ENCODE assay signal across 2 worm cellular contexts in genomic region chrX:10053742-10054409, ce11.
TF ChIP-seq lines count a peak whose summit lies in the region.

Gene cbs-1 (plus strand): TSS chrX:10054275.

TF ChIP-seq in whole organism, L2 larva, 48 proteins besides CTCF, POLR2A, EP300 and RAD21 (continued from another document):
- TF ChIP-seq nhr-25 (tag; optimal IDR thresholded peaks at IDR 0.05; lab: Kevin White, UChicago), result peak; percentile 54
- no peak for TF ChIP-seq nhr-12 (tag; optimal IDR thresholded peaks at IDR 0.05; lab: Kevin White, UChicago)
- TF ChIP-seq ztf-1 (GFP tag; conservative IDR thresholded peaks at IDR 0.05; lab: Robert Waterston, UW), result no peak
- TF ChIP-seq lsy-2 (tag; optimal IDR thresholded peaks at IDR 0.05; lab: Kevin White, UChicago), result no peak

TF ChIP-seq in whole organism, L4 larva, 104 proteins besides CTCF, POLR2A, EP300 and RAD21 (continued from another document):
- TF ChIP-seq mdl-1 (tag; optimal IDR thresholded peaks at IDR 0.05; lab: Kevin White, UChicago) (no peak), zfp-2 (tag; optimal IDR thresholded peaks at IDR 0.05; lab: Kevin White, UChicago) (no peak), lin-1 (GFP tag; IDR thresholded peaks at IDR 0.05; lab: Robert Waterston, UW) (no peak), snpc-1.2 (GFP tag; IDR thresholded peaks at IDR 0.05; lab: Robert Waterston, UW) (no peak), hlh-11 (tag; optimal IDR thresholded peaks at IDR 0.05; lab: Kevin White, UChicago) (peak; percentile 29), duxl-1 (tag; optimal IDR thresholded peaks at IDR 0.05; lab: Kevin White, UChicago; ENCODE audit: poor library complexity) (no peak), dve-1 (tag; optimal IDR thresholded peaks at IDR 0.05; lab: Kevin White, UChicago; ENCODE audit: insufficient read depth) (peak; percentile 76), F49E8.2 (tag; optimal IDR thresholded peaks at IDR 0.05; lab: Kevin White, UChicago; ENCODE audit: borderline replicate concordance) (no peak), fkh-10 (GFP tag; optimal IDR thresholded peaks at IDR 0.05; lab: Kevin White, UChicago) (no peak), cey-2 (tag; optimal IDR thresholded peaks at IDR 0.05; lab: Kevin White, UChicago; ENCODE audit: borderline replicate concordance, insufficient read depth) (no peak), nhr-28 (tag; optimal IDR thresholded peaks at IDR 0.05; lab: Kevin White, UChicago) (peak; percentile 5), madf-9 (GFP tag; conservative IDR thresholded peaks at IDR 0.05; lab: Robert Waterston, UW) (no peak), R02D3.7 (tag; optimal IDR thresholded peaks at IDR 0.05; lab: Kevin White, UChicago) (no peak), hlh-30 (tag; optimal IDR thresholded peaks at IDR 0.05; lab: Kevin White, UChicago; ENCODE audit: insufficient read depth) (peak; percentile 0), attf-4 (tag; optimal IDR thresholded peaks at IDR 0.05; lab: Kevin White, UChicago) (no peak), F26F4.8 (GFP tag; conservative IDR thresholded peaks at IDR 0.05; lab: Robert Waterston, UW) (no peak), ces-1 (GFP tag; optimal IDR thresholded peaks at IDR 0.05; lab: Kevin White, UChicago) (no peak), ceh-62 (tag; optimal IDR thresholded peaks at IDR 0.05; lab: Kevin White, UChicago) (no peak), skn-1 (tag; optimal IDR thresholded peaks at IDR 0.05; lab: Kevin White, UChicago) (no peak), ztf-7 (tag; optimal IDR thresholded peaks at IDR 0.05; lab: Kevin White, UChicago) (no peak), arid-1 (GFP tag; conservative IDR thresholded peaks at IDR 0.05; lab: Robert Waterston, UW) (no peak), ZK546.5 (tag; optimal IDR thresholded peaks at IDR 0.05; lab: Kevin White, UChicago) (no peak), ceh-28 (tag; optimal IDR thresholded peaks at IDR 0.05; lab: Kevin White, UChicago) (no peak), nhr-48 (tag; optimal IDR thresholded peaks at IDR 0.05; lab: Kevin White, UChicago) (peak; percentile 12)
TF ChIP-seq in whole organism, L4 larva: peak in this region for 9.
